Fruit fly (Drosophila melanogaster): ENCODE data around the gene cas.

- TF ChIP-seq CG18619 (GFP tag; optimal IDR thresholded peaks at IDR 0.05): no peak
- no peak for TF ChIP-seq otp (GFP tag; IDR thresholded peaks at IDR 0.05)
- no peak for TF ChIP-seq pfk (GFP tag; optimal IDR thresholded peaks at IDR 0.05)
- no peak for TF ChIP-seq CG12236 (GFP tag; optimal IDR thresholded peaks at IDR 0.05)
- no peak for TF ChIP-seq prd (optimal IDR thresholded peaks at IDR 0.05)
- TF ChIP-seq prd (GFP tag; IDR thresholded peaks at IDR 0.05): no peak
- no peak for TF ChIP-seq CG8290 (GFP tag; optimal IDR thresholded peaks at IDR 0.05)
- no peak for TF ChIP-seq CG8290 (tag; optimal IDR thresholded peaks at IDR 0.05)
Observed at dm6 chr3R:5682238-5682637, 34.4 kb downstream of the cas start.

Measured in whole organism, embryonic.